Fruit fly (Drosophila melanogaster): ENCODE results near the gene ko.

ko gene

DNA sequence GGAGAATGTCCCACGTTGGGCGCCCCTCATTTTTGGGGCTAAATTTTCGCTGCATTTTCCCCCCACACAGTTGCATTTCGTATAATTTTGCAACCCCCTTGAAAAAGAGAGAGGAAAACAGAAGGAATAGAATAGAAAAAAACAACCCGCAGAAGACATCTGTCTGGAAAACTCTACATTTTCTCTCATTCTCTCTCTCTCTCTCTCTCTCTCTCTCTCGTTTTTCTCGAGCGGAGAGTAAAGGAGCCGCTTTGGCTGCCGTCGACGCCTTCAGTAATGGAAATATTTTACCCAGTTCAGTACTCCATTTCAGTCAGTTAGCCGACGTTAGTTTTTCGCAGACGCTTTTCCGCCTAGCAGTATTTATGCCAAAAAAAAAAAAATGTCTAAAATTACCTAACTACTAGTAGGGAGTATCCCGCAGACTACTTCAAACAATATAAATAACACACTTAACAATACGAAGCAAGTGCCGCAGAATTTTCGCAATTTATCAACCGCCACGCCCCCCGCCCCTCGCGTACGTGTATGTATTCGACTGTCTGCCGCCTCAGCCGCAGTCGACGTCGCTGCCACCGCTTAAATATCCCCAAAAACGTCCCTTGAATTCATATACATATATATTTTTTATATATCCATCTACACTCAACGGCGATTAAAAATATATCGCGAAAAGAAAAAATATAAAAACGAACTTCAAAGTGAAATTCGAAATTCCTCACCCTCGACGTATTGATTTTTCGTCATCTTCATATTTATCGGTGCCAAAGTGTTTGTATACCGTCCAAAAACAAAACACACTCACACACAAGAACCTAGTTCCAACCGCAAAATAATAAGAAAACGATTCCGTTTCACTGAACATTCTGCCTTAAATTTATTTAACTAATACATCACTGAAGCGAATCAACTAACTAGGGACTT lies 83.0 kb downstream of the ko start (continued):
- TF ChIP-seq CG1832 (GFP tag; optimal IDR thresholded peaks at IDR 0.05) (peak; percentile 39), C15 (GFP tag; IDR thresholded peaks at IDR 0.05) (no peak), CG12659 (GFP tag; optimal IDR thresholded peaks at IDR 0.05) (no peak), Optix (GFP tag; IDR thresholded peaks at IDR 0.05) (no peak), CG9876 (GFP tag; optimal IDR thresholded peaks at IDR 0.05) (no peak), sr (GFP tag; IDR thresholded peaks at IDR 0.05) (no peak), CG42726 (GFP tag; IDR thresholded peaks at IDR 0.05; ENCODE audit: partially characterized antibody) (no peak), Hr3 (GFP tag; optimal IDR thresholded peaks at IDR 0.05) (no peak), Atf3 (GFP tag; optimal IDR thresholded peaks at IDR 0.05) (no peak), en (GFP tag; optimal IDR thresholded peaks at IDR 0.05) (no peak), ab (GFP tag; optimal IDR thresholded peaks at IDR 0.05) (no peak), CG34376 (GFP tag; optimal IDR thresholded peaks at IDR 0.05) (no peak), CG6791 (GFP tag; IDR thresholded peaks at IDR 0.05; ENCODE audit: partially characterized antibody) (no peak), CG1792 (GFP tag; optimal IDR thresholded peaks at IDR 0.05) (no peak), yki (optimal IDR thresholded peaks at IDR 0.05) (peak; percentile 82), schlank (tag; optimal IDR thresholded peaks at IDR 0.05) (no peak), CG8290 (GFP tag; optimal IDR thresholded peaks at IDR 0.05) (no peak), CG8290 (tag; optimal IDR thresholded peaks at IDR 0.05) (no peak), PHDP (tag; optimal IDR thresholded peaks at IDR 0.05) (no peak), CG2712 (tag; optimal IDR thresholded peaks at IDR 0.05) (no peak), CG8478 (optimal IDR thresholded peaks at IDR 0.05) (no peak), CG11093 (GFP tag; IDR thresholded peaks at IDR 0.05) (no peak), abd-A (tag; optimal IDR thresholded peaks at IDR 0.05) (no peak), ro (GFP tag; IDR thresholded peaks at IDR 0.05) (no peak), CG5953 (GFP tag; IDR thresholded peaks at IDR 0.05) (no peak), CG14050 (GFP tag; IDR thresholded peaks at IDR 0.05) (no peak), Eip74EF (GFP tag; optimal IDR thresholded peaks at IDR 0.05) (no peak), Bdp1 (GFP tag; optimal IDR thresholded peaks at IDR 0.05) (no peak), stc (GFP tag; IDR thresholded peaks at IDR 0.05) (no peak), sens (GFP tag) (peak; percentile 81), Rx (GFP tag; IDR thresholded peaks at IDR 0.05) (no peak), B-H1 (GFP tag; IDR thresholded peaks at IDR 0.05) (no peak), repo (GFP tag; optimal IDR thresholded peaks at IDR 0.05) (no peak), CG14965 (GFP tag; optimal IDR thresholded peaks at IDR 0.05; ENCODE audit: borderline replicate concordance) (no peak), CG7963 (GFP tag; IDR thresholded peaks at IDR 0.05; ENCODE audit: partially characterized antibody) (no peak), CG17912 (GFP tag; optimal IDR thresholded peaks at IDR 0.05) (no peak), Hmr (GFP tag; optimal IDR thresholded peaks at IDR 0.05) (no peak), lab (GFP tag; optimal IDR thresholded peaks at IDR 0.05) (no peak), HLH54F (GFP tag; optimal IDR thresholded peaks at IDR 0.05) (no peak), toy (GFP tag; IDR thresholded peaks at IDR 0.05) (no peak), CG2120 (GFP tag; optimal IDR thresholded peaks at IDR 0.05) (no peak), Neu2 (GFP tag; optimal IDR thresholded peaks at IDR 0.05; ENCODE audit: borderline replicate concordance) (no peak), CG18619 (GFP tag; optimal IDR thresholded peaks at IDR 0.05) (no peak), Trl (optimal IDR thresholded peaks at IDR 0.05) (peak; percentile 85 to 94), Trl (GFP tag; optimal IDR thresholded peaks at IDR 0.05) (no peak), NFAT (GFP tag; IDR thresholded peaks at IDR 0.05) (no peak), so (GFP tag; IDR thresholded peaks at IDR 0.05) (no peak), crc (GFP tag; optimal IDR thresholded peaks at IDR 0.05) (no peak), mirr (GFP tag; optimal IDR thresholded peaks at IDR 0.05) (no peak), CG14667 (GFP tag; IDR thresholded peaks at IDR 0.05) (no peak), Abd-B (GFP tag; optimal IDR thresholded peaks at IDR 0.05) (no peak), Xbp1 (GFP tag; optimal IDR thresholded peaks at IDR 0.05) (no peak)
